Fruit fly (Drosophila melanogaster) whole organism, embryonic: ENCODE data around the gene CG7352.

Source experiments
- ATbp ChIP-seq: fragments of 200-800 bp; sonication (Bioruptor generic); optimal IDR thresholded peaks from 2 replicates; lab custom pipeline; 2017; ENCODE audit warnings: missing biosample characterization, mild to moderate bottlenecking, missing genetic modification characterization, missing genetic modification reagents
- Bgb ChIP-seq: fragments of 200-800 bp; sonication (Bioruptor generic); IDR thresholded peaks from 2 replicates; pipeline ENCODE4 v1.3.6; 2022; ENCODE audit warnings: missing biosample characterization, missing genetic modification characterization; ENCODE audit not compliant: partially characterized antibody
- Bteb2 ChIP-seq: fragments of 200-800 bp; sonication (Bioruptor generic); optimal IDR thresholded peaks from 2 replicates; lab custom pipeline; 2016; ENCODE audit warnings: missing biosample characterization, missing genetic modification characterization
- C15 ChIP-seq: fragments of 200-800 bp; sonication (Bioruptor generic); IDR thresholded peaks from 3 replicates; pipeline ENCODE4 v1.3.6; 2022; ENCODE audit warnings: missing biosample characterization, missing genetic modification characterization
- CG10267 ChIP-seq: fragments of 200-800 bp; sonication (Bioruptor generic); optimal IDR thresholded peaks from 2 replicates; lab custom pipeline; 2018; ENCODE audit warnings: missing biosample characterization, mild to moderate bottlenecking, missing genetic modification characterization, moderate library complexity
- CG14710 ChIP-seq: fragments of 200-800 bp; sonication (Bioruptor generic); optimal IDR thresholded peaks from 3 replicates; lab custom pipeline; 2019; ENCODE audit warnings: missing biosample characterization, mild to moderate bottlenecking, missing genetic modification characterization, moderate library complexity
- CG15269 ChIP-seq: fragments of 200-800 bp; sonication (Bioruptor generic); optimal IDR thresholded peaks from 2 replicates; lab custom pipeline; 2018; ENCODE audit warnings: missing biosample characterization, mild to moderate bottlenecking, missing genetic modification characterization, moderate library complexity
- CG16779 ChIP-seq: fragments of 200-800 bp; sonication (Bioruptor generic); IDR thresholded peaks from 2 replicates; pipeline ENCODE4 v1.3.6; 2022; ENCODE audit warnings: missing biosample characterization, missing genetic modification characterization
- CG16863 ChIP-seq: fragments of 200-800 bp; sonication (Bioruptor generic); optimal IDR thresholded peaks from 3 replicates; lab custom pipeline; 2016; ENCODE audit warnings: missing biosample characterization, missing genetic modification characterization
- CG1832 ChIP-seq: fragments of 200-800 bp; sonication (Bioruptor generic); optimal IDR thresholded peaks from 2 replicates; lab custom pipeline; 2017; ENCODE audit warnings: missing biosample characterization, mild to moderate bottlenecking, missing genetic modification characterization, inconsistent platforms
- CG2120 ChIP-seq: fragments of 200-800 bp; sonication (Bioruptor generic); optimal IDR thresholded peaks from 3 replicates; lab custom pipeline; 2016; ENCODE audit warnings: missing biosample characterization, missing genetic modification characterization
- CG2889 ChIP-seq: fragments of 200-800 bp; sonication (Bioruptor generic); IDR thresholded peaks from 3 replicates; pipeline ENCODE4 v1.3.6; 2022; ENCODE audit warnings: missing biosample characterization, missing genetic modification characterization
- CG30431 ChIP-seq: fragments of 200-800 bp; sonication (Bioruptor generic); optimal IDR thresholded peaks from 2 replicates; lab custom pipeline; 2017; ENCODE audit warnings: missing biosample characterization, missing genetic modification characterization
- CG4404 ChIP-seq: fragments of 200-800 bp; sonication (Bioruptor generic); IDR thresholded peaks from 2 replicates; pipeline ENCODE4 v1.3.6; 2022; ENCODE audit warnings: missing biosample characterization, missing genetic modification characterization
- CG5180 ChIP-seq: fragments of 200-800 bp; sonication (Bioruptor generic); optimal IDR thresholded peaks from 3 replicates; lab custom pipeline; 2017; ENCODE audit warnings: missing biosample characterization, missing genetic modification characterization, mild to moderate bottlenecking, moderate library complexity, missing genetic modification reagents
- CG6175 ChIP-seq: fragments of 200-800 bp; sonication (Bioruptor generic); IDR thresholded peaks from 3 replicates; pipeline ENCODE4 v1.3.6; 2022; ENCODE audit warnings: missing biosample characterization, missing genetic modification characterization
- CG6791 ChIP-seq: fragments of 200-800 bp; sonication (Bioruptor generic); IDR thresholded peaks from 3 replicates; pipeline ENCODE4 v1.3.6; 2022; ENCODE audit warnings: missing biosample characterization, missing genetic modification characterization; ENCODE audit not compliant: partially characterized antibody
- CG7556 ChIP-seq: fragments of 200-800 bp; sonication (Bioruptor generic); optimal IDR thresholded peaks from 2 replicates; lab custom pipeline; 2017; ENCODE audit warnings: missing biosample characterization, mild to moderate bottlenecking, missing genetic modification characterization
- CG7928 ChIP-seq: fragments of 200-800 bp; sonication (Bioruptor generic); optimal IDR thresholded peaks from 2 replicates; lab custom pipeline; 2017; ENCODE audit warnings: missing biosample characterization, mild to moderate bottlenecking, missing genetic modification characterization
- CG8765 ChIP-seq: fragments of 200-800 bp; sonication (Bioruptor generic); IDR thresholded peaks from 2 replicates; pipeline ENCODE4 v1.3.6; 2022; ENCODE audit warnings: missing biosample characterization, missing genetic modification characterization
- CG9437 ChIP-seq: fragments of 200-800 bp; sonication (Bioruptor generic); optimal IDR thresholded peaks from 2 replicates; lab custom pipeline; 2018; ENCODE audit warnings: missing biosample characterization, mild to moderate bottlenecking, missing genetic modification characterization
- CG9797 ChIP-seq: fragments of 200-800 bp; sonication (Bioruptor generic); optimal IDR thresholded peaks from 3 replicates; lab custom pipeline; 2018; ENCODE audit warnings: missing biosample characterization, mild to moderate bottlenecking, missing genetic modification characterization
- Deaf1 ChIP-seq: fragments of 200-800 bp; optimal IDR thresholded peaks from 3 replicates; lab custom pipeline; 2019; ENCODE audit warnings: missing biosample characterization, mild to moderate bottlenecking, missing genetic modification characterization, moderate library complexity
- Ets97D ChIP-seq: fragments of 200-800 bp; sonication (Bioruptor generic); optimal IDR thresholded peaks from 3 replicates; lab custom pipeline; 2016; ENCODE audit warnings: missing biosample characterization, missing genetic modification characterization
- Hr78 ChIP-seq, 2 experiments: fragments of 200-800 bp in 1 of 2; fragments of >200 bp in 1 of 2; sonication (Bioruptor generic) in 1 of 2; optimal IDR thresholded peaks; 2 replicates each; lab custom pipeline; 2017 to 2019; ENCODE audit warnings: missing biosample characterization in 2 of 2, missing genetic modification characterization in 2 of 2, mild to moderate bottlenecking in 1 of 2, moderate library complexity in 1 of 2
- Lpt ChIP-seq: fragments of >200 bp; optimal IDR thresholded peaks from 2 replicates; lab custom pipeline; 2018; ENCODE audit warnings: missing biosample characterization, missing genetic modification characterization
- Mrtf ChIP-seq: fragments of 200-800 bp; sonication (Bioruptor generic); IDR thresholded peaks from 3 replicates; pipeline ENCODE4 v1.3.6; 2022; ENCODE audit warnings: missing biosample characterization, missing genetic modification characterization
- Myb ChIP-seq: fragments of 200-800 bp; sonication (Bioruptor generic); optimal IDR thresholded peaks from 2 replicates; lab custom pipeline; 2016; ENCODE audit warnings: missing biosample characterization, missing genetic modification characterization
- Neu2 ChIP-seq: fragments of 200-800 bp; sonication (Bioruptor generic); optimal IDR thresholded peaks from 3 replicates; lab custom pipeline; 2016; ENCODE audit warnings: missing biosample characterization, missing genetic modification characterization, borderline replicate concordance
- PHDP ChIP-seq: fragments of 200-800 bp; sonication (Bioruptor generic); optimal IDR thresholded peaks from 3 replicates; lab custom pipeline; 2018; ENCODE audit warnings: missing biosample characterization, mild to moderate bottlenecking, missing genetic modification characterization, moderate library complexity
- Sry-β ChIP-seq: fragments of 200-800 bp; sonication (Bioruptor generic); optimal IDR thresholded peaks from 2 replicates; lab custom pipeline; 2018; ENCODE audit warnings: missing biosample characterization, mild to moderate bottlenecking, missing genetic modification characterization, moderate library complexity
- ab ChIP-seq: fragments of 200-800 bp; sonication (Bioruptor generic); optimal IDR thresholded peaks from 2 replicates; lab custom pipeline; 2016; ENCODE audit warnings: missing biosample characterization, missing genetic modification characterization
- chinmo ChIP-seq: fragments of 200-800 bp; sonication (Bioruptor generic); IDR thresholded peaks from 4 replicates; pipeline ENCODE4 v1.3.6; 2022; ENCODE audit warnings: missing biosample characterization, missing genetic modification characterization; ENCODE audit not compliant: partially characterized antibody
- dimm ChIP-seq: fragments of 200-800 bp; sonication (Bioruptor generic); IDR thresholded peaks from 2 replicates; pipeline ENCODE4 v1.3.6; 2022; ENCODE audit warnings: missing biosample characterization, missing genetic modification characterization
- disco-r ChIP-seq: fragments of 200-800 bp; sonication (Bioruptor generic); optimal IDR thresholded peaks from 2 replicates; lab custom pipeline; 2016; ENCODE audit warnings: missing biosample characterization, missing genetic modification characterization
- dpn ChIP-seq, 2 experiments: fragments of 200-800 bp; sonication (Bioruptor generic); optimal IDR thresholded peaks; 3 replicates each; lab custom pipeline; 2016; ENCODE audit warnings: missing biosample characterization in 2 of 2, missing genetic modification characterization in 2 of 2
- ftz-f1 ChIP-seq: fragments of 200-800 bp; sonication (Bioruptor generic); optimal IDR thresholded peaks from 2 replicates; lab custom pipeline; 2016; ENCODE audit warnings: missing biosample characterization, missing genetic modification characterization
- fu2 ChIP-seq: fragments of 200-800 bp; sonication (Bioruptor generic); optimal IDR thresholded peaks from 2 replicates; lab custom pipeline; 2016; ENCODE audit warnings: missing biosample characterization, missing genetic modification characterization
- gem ChIP-seq: fragments of 200-800 bp; sonication (Bioruptor generic); optimal IDR thresholded peaks from 2 replicates; lab custom pipeline; 2019; ENCODE audit warnings: missing biosample characterization, mild to moderate bottlenecking, missing genetic modification characterization, moderate library complexity
- gro ChIP-seq: fragments of 200-800 bp; sonication (Bioruptor generic); optimal IDR thresholded peaks from 2 replicates; lab custom pipeline; 2016; ENCODE audit warnings: missing biosample characterization, missing genetic modification characterization
- nerfin-2 ChIP-seq: fragments of 200-800 bp; sonication (Bioruptor generic); IDR thresholded peaks from 2 replicates; pipeline ENCODE4 v1.3.6; 2022; ENCODE audit warnings: missing biosample characterization, missing genetic modification characterization; ENCODE audit not compliant: partially characterized antibody
- odd ChIP-seq: fragments of 200-800 bp; sonication (Bioruptor generic); optimal IDR thresholded peaks from 2 replicates; lab custom pipeline; 2017; ENCODE audit warnings: missing biosample characterization, mild to moderate bottlenecking, missing genetic modification characterization
- ranshi ChIP-seq: fragments of 200-800 bp; sonication (Bioruptor generic); IDR thresholded peaks from 2 replicates; pipeline ENCODE4 v1.3.6; 2022; ENCODE audit warnings: missing biosample characterization, missing genetic modification characterization
- salm ChIP-seq: fragments of 200-800 bp; sonication (Bioruptor generic); optimal IDR thresholded peaks from 2 replicates; lab custom pipeline; 2018; ENCODE audit warnings: missing biosample characterization, mild to moderate bottlenecking, missing genetic modification characterization
- stwl ChIP-seq: fragments of 200-800 bp; sonication (Bioruptor generic); optimal IDR thresholded peaks from 3 replicates; lab custom pipeline; 2018; ENCODE audit warnings: missing biosample characterization, mild to moderate bottlenecking, missing genetic modification characterization, moderate library complexity
- tll ChIP-seq, 2 experiments: fragments of 200-800 bp in 1 of 2; fragments of >200 bp in 1 of 2; sonication (Bioruptor generic) in 1 of 2; optimal IDR thresholded peaks; 2 replicates each; lab custom pipeline; 2017 to 2019; ENCODE audit warnings: missing biosample characterization in 2 of 2, missing genetic modification characterization in 2 of 2, mild to moderate bottlenecking in 1 of 2, moderate library complexity in 1 of 2
- ttk ChIP-seq: fragments of 200-800 bp; sonication (Bioruptor generic); IDR thresholded peaks from 2 replicates; pipeline ENCODE4 v2.1.2; 2022; ENCODE audit warnings: missing biosample characterization, missing genetic modification characterization
- twi ChIP-seq: fragments of 200-800 bp; optimal IDR thresholded peaks from 2 replicates; lab custom pipeline; 2019; ENCODE audit warnings: missing biosample characterization, mild to moderate bottlenecking, missing genetic modification characterization, moderate library complexity
- yki ChIP-seq: fragments of >200 bp; optimal IDR thresholded peaks from 3 replicates; lab custom pipeline; 2018
- zen ChIP-seq: fragments of 200-800 bp; sonication (Bioruptor generic); optimal IDR thresholded peaks from 3 replicates; lab custom pipeline; 2018; ENCODE audit warnings: missing biosample characterization, mild to moderate bottlenecking, missing genetic modification characterization, moderate library complexity

CG7352 gene

DNA sequence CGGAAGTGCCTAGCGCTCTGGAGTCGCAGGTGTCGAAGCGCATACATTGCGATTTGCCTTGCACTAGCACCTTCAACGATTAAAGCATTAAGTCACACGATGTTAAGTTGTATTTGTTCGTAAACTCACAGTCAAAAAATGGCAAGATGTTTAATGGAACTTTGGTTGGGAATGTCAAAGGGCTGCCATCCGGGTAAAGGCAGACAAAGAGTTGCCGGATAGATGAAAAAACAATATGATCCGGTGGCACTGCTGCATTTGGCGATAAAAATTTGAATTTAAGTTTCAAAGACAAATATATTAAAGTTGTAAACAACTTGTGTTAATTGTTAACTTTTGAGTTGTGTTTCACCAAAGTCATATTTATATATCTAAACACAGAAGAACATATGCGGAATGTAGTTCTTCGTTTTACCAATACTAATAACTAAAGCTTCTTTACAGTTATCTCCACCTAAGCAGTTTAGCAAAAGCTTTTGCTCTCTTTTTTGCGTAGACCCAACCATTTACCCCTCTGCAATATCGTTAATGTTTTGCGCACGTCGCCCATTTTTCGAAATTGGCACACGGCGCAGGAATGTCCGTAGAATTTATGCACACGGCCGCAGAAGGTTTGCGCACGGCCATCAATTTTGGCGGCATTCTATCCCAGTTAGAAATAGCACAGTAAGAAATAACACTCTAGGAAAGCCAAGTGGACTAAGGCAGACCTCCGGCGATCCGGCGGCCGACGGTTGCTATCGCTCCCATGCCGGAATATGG, 30.9 kb upstream of the CG7352 start, which contains the start of gene Coq2 (continued):
- TF ChIP-seq nerfin-2 (GFP tag; lab: Robert Waterston, UW) (no peak), Ets97D (GFP tag; lab: Kevin White, UChicago) (peak; percentile 42), Deaf1 (tag; lab: Kevin White, UChicago) (no peak), CG30431 (GFP tag; lab: Kevin White, UChicago) (no peak), CG9437 (no peak), odd (GFP tag; lab: Kevin White, UChicago) (no peak), CG9797 (GFP tag; lab: Kevin White, UChicago) (peak; percentile 16), CG7556 (GFP tag; lab: Kevin White, UChicago) (no peak), Bteb2 (GFP tag; lab: Kevin White, UChicago) (no peak), CG2120 (GFP tag; lab: Kevin White, UChicago) (peak; percentile 25), ftz-f1 (GFP tag; lab: Kevin White, UChicago) (no peak), CG14710 (peak; percentile 29), Sry-β (GFP tag; lab: Kevin White, UChicago) (no peak), gro (GFP tag; lab: Kevin White, UChicago) (no peak), C15 (no peak), CG6791 (GFP tag; lab: Robert Waterston, UW) (no peak), ab (GFP tag; lab: Kevin White, UChicago) (no peak), disco-r (GFP tag; lab: Kevin White, UChicago) (no peak), zen (tag; lab: Kevin White, UChicago) (no peak), tll (GFP tag; optimal IDR thresholded peaks at IDR 0.05; lab: Kevin White, UChicago) (no peak), PHDP (tag; lab: Kevin White, UChicago) (no peak), CG6175 (GFP tag; lab: Robert Waterston, UW) (no peak), chinmo (no peak), gem (tag; lab: Kevin White, UChicago) (no peak), ranshi (no peak), CG2889 (GFP tag; lab: Robert Waterston, UW) (no peak), Neu2 (GFP tag; lab: Kevin White, UChicago) (no peak), ATbp (GFP tag; lab: Kevin White, UChicago) (no peak), Bgb (GFP tag; lab: Robert Waterston, UW) (no peak), CG16779 (GFP tag; lab: Robert Waterston, UW) (no peak), Hr78 (GFP tag; optimal IDR thresholded peaks at IDR 0.05; lab: Kevin White, UChicago) (no peak), CG8765 (no peak), Mrtf (GFP tag; lab: Robert Waterston, UW) (no peak), CG4404 (no peak), CG16863 (GFP tag; lab: Kevin White, UChicago) (no peak), salm (tag; lab: Kevin White, UChicago) (no peak), CG5180 (no peak), CG10267 (no peak), CG1832 (GFP tag; lab: Kevin White, UChicago) (no peak), yki (lab: Kevin White, UChicago) (no peak), stwl (no peak), dimm (GFP tag; lab: Robert Waterston, UW) (no peak), Lpt (GFP tag; lab: Kevin White, UChicago) (no peak), CG15269 (no peak), ttk (GFP tag; lab: Robert Waterston, UW) (no peak), twi (tag; lab: Kevin White, UChicago) (no peak), CG7928 (no peak), fu2 (GFP tag; lab: Kevin White, UChicago) (no peak), Myb (GFP tag; lab: Kevin White, UChicago) (peak; percentile 88), dpn (GFP tag; optimal IDR thresholded peaks at IDR 0.05; lab: Kevin White, UChicago) (no peak)
